Worm (Caenorhabditis elegans) whole organism, L4/young adult: ENCODE results near the gene aqp-5.
A peak's percentile ranks its signal among the peaks of the same experiment; 100 is the strongest.

ENCODE experiments used
- W03F9.2 ChIP-seq: fragments of 150-350 bp; optimal IDR thresholded peaks from 2 replicates; lab custom pipeline; 2014; ENCODE audit warnings: missing biosample characterization, missing genetic modification characterization
- dao-5 ChIP-seq: sonication (generic microtip); optimal IDR thresholded peaks from 2 replicates; lab custom pipeline; 2016; ENCODE audit warnings: missing genotype, missing genetic modification characterization, moderate library complexity, missing compliant biosample characterization
- him-1 ChIP-seq: sonication (generic microtip); optimal IDR thresholded peaks from 2 replicates; lab custom pipeline; 2016; ENCODE audit warnings: missing genotype, missing genetic modification reagents, missing genetic modification characterization, missing compliant biosample characterization

Gene aqp-5

ce11 chrV:10503893-10504292 is 12.3 kb downstream of the aqp-5 start, which contains the start of gene C35A5.10:
TSS of gene C35A5.10 (plus strand) at chrV:10504193.
- no peak for TF ChIP-seq W03F9.2 (tag; lab: Kevin White, UChicago)
- TF ChIP-seq him-1 = no peak
- no peak for TF ChIP-seq dao-5 (tag; lab: Kevin White, UChicago)

- TF ChIP-seq him-1 (no peak), dao-5 (tag; lab: Kevin White, UChicago) (no peak), W03F9.2 (tag; lab: Kevin White, UChicago) (no peak)
These were observed 14.0 kb downstream of the aqp-5 start, which contains the start of gene C35A5.5 for ce11 chrV:10505553-10505952. TSS of gene C35A5.5 (plus strand) at chrV:10505853.

- TF ChIP-seq him-1 (no peak), W03F9.2 (tag; lab: Kevin White, UChicago) (no peak), dao-5 (tag; lab: Kevin White, UChicago) (no peak)
These were observed 17.3 kb downstream of the aqp-5 start, which contains the start of gene C35A5.6 for ce11 chrV:10508855-10509254. TSS of gene C35A5.6 (plus strand) at chrV:10509137.

ce11 chrV:10514271-10514670 is 22.7 kb downstream of the aqp-5 start, which contains the start of gene dmsr-8:
TSS of gene dmsr-8 (minus strand) at chrV:10514371.
- TF ChIP-seq W03F9.2 (tag; lab: Kevin White, UChicago) = no peak
- TF ChIP-seq him-1 = no peak
- TF ChIP-seq dao-5 (tag; lab: Kevin White, UChicago) = no peak

ce11 chrV:10516702-10517101 is 25.2 kb downstream of the aqp-5 start:
- no peak for TF ChIP-seq dao-5 (tag; lab: Kevin White, UChicago)
- no peak for TF ChIP-seq him-1
- TF ChIP-seq W03F9.2 (tag; lab: Kevin White, UChicago) = no peak

ce11 chrV:10525902-10526301 is 34.4 kb downstream of the aqp-5 start, which contains the start of the genes C35A5.8 and hda-11:
TSS of gene C35A5.8 (minus strand) at chrV:10525908.
TSS of gene hda-11 (plus strand) at chrV:10526184.
- TF ChIP-seq him-1 = peak; percentile 47
- no peak for TF ChIP-seq W03F9.2 (tag; lab: Kevin White, UChicago)

ce11 chrV:10528500-10528899 is 37.0 kb downstream of the aqp-5 start, which contains the start of gene F25D1.3:
TSS of gene F25D1.3 (plus strand) at chrV:10528724.
- TF ChIP-seq dao-5 (tag; lab: Kevin White, UChicago) (no peak), W03F9.2 (tag; lab: Kevin White, UChicago) (no peak), him-1 (no peak)

- no peak for TF ChIP-seq W03F9.2 (tag; lab: Kevin White, UChicago)
These were observed 38.1 kb downstream of the aqp-5 start for ce11 chrV:10529600-10529999.

ce11 chrV:10532725-10533124 is 41.2 kb downstream of the aqp-5 start, which contains the start of gene txt-10:
TSS of gene txt-10 (minus strand) at chrV:10532825.
- TF ChIP-seq dao-5 (tag; lab: Kevin White, UChicago) = no peak
- TF ChIP-seq W03F9.2 (tag; lab: Kevin White, UChicago) = no peak
- no peak for TF ChIP-seq him-1

ce11 chrV:10535325-10535724 is 43.8 kb downstream of the aqp-5 start:
- no peak for TF ChIP-seq him-1
- peak; percentile 20 for TF ChIP-seq W03F9.2 (tag; lab: Kevin White, UChicago)
- no peak for TF ChIP-seq dao-5 (tag; lab: Kevin White, UChicago)

- no peak for TF ChIP-seq W03F9.2 (tag; lab: Kevin White, UChicago)
- no peak for TF ChIP-seq him-1
- no peak for TF ChIP-seq dao-5 (tag; lab: Kevin White, UChicago)
These were observed 44.6 kb downstream of the aqp-5 start, which contains the start of gene ppm-1.A for ce11 chrV:10536095-10536691. TSS of gene ppm-1.A (minus strand) at chrV:10536388.

ce11 chrV:10536808-10537207 is 45.3 kb downstream of the aqp-5 start:
- no peak for TF ChIP-seq dao-5 (tag; lab: Kevin White, UChicago)
- TF ChIP-seq him-1 = peak; percentile 88
- TF ChIP-seq W03F9.2 (tag; lab: Kevin White, UChicago) = peak; percentile 72

- TF ChIP-seq him-1 (no peak), dao-5 (tag; lab: Kevin White, UChicago) (no peak), W03F9.2 (tag; lab: Kevin White, UChicago) (no peak)
These were observed 47.6 kb downstream of the aqp-5 start, which contains the start of gene F25D1.8 for ce11 chrV:10539114-10539513. TSS of gene F25D1.8 (plus strand) at chrV:10539414.

ce11 chrV:10540024-10540423 is 48.5 kb downstream of the aqp-5 start, which contains the start of gene degt-1:
TSS of gene degt-1 (plus strand) at chrV:10540324.
- TF ChIP-seq dao-5 (tag; lab: Kevin White, UChicago) (no peak), him-1 (no peak), W03F9.2 (tag; lab: Kevin White, UChicago) (no peak)
